Worm (Caenorhabditis elegans): ENCODE data around the gene Y46C8AL.11.

ce11 chrIV:3899719-3900554 lies 43.2 kb upstream of the Y46C8AL.11 start, which contains the start of gene srz-62:
- TF ChIP-seq nhr-237 (tag; optimal IDR thresholded peaks at IDR 0.05) (no peak), ama-1 (optimal IDR thresholded peaks at IDR 0.05) (no peak), ztf-4 (tag; optimal IDR thresholded peaks at IDR 0.05) (no peak), unc-62 (GFP tag; optimal IDR thresholded peaks at IDR 0.05) (no peak), ztf-11 (tag; optimal IDR thresholded peaks at IDR 0.05) (no peak), sma-3 (GFP tag; optimal IDR thresholded peaks at IDR 0.05) (no peak), lsy-2 (tag; optimal IDR thresholded peaks at IDR 0.05) (no peak)
